Worm (Caenorhabditis elegans) whole organism, mixed stage, embryonic: ENCODE results near the gene M01B2.8.
"Not testable (repeated sequence)": the region's sequence is repeated elsewhere in the genome, so short reads cannot be mapped to it uniquely, and the experiment has no call there.

Source experiments
- bed-3 ChIP-seq: fragments of 200-800 bp; sonication (Bioruptor generic); optimal IDR thresholded peaks from 3 replicates; lab custom pipeline; 2018; ENCODE audit warnings: mild to moderate bottlenecking, missing genetic modification characterization, moderate library complexity, missing compliant biosample characterization
- blmp-1 ChIP-seq: fragments of 150-350 bp; optimal IDR thresholded peaks from 2 replicates; lab custom pipeline; 2014; ENCODE audit warnings: missing biosample characterization, missing genetic modification characterization
- ceh-39 ChIP-seq: fragments of 150-350 bp; optimal IDR thresholded peaks from 2 replicates; lab custom pipeline; 2014; ENCODE audit warnings: missing biosample characterization, missing genetic modification characterization
- ceh-43 ChIP-seq: fragments of 200-800 bp; sonication (Bioruptor generic); optimal IDR thresholded peaks from 2 replicates; lab custom pipeline; 2018; ENCODE audit warnings: mild to moderate bottlenecking, missing genetic modification characterization, moderate library complexity, missing compliant biosample characterization
- ceh-83 ChIP-seq: fragments of 200-800 bp; sonication (Bioruptor generic); optimal IDR thresholded peaks from 2 replicates; lab custom pipeline; 2018; ENCODE audit warnings: mild to moderate bottlenecking, missing genetic modification characterization, missing compliant biosample characterization
- ces-1 ChIP-seq: fragments of 150-350 bp; optimal IDR thresholded peaks from 2 replicates; lab custom pipeline; 2014; ENCODE audit warnings: missing biosample characterization, missing genetic modification reagents, missing genetic modification characterization
- drap-1 ChIP-seq: fragments of 200-800 bp; sonication (Bioruptor generic); optimal IDR thresholded peaks from 3 replicates; lab custom pipeline; 2018; ENCODE audit warnings: mild to moderate bottlenecking, missing genetic modification characterization, missing compliant biosample characterization
- elt-1 ChIP-seq: sonication (generic microtip); optimal IDR thresholded peaks from 2 replicates; lab custom pipeline; 2017; ENCODE audit warnings: missing genetic modification characterization, mild to moderate bottlenecking, missing compliant biosample characterization, antibody characterized with exemption, moderate library complexity, borderline replicate concordance; ENCODE audit not compliant: insufficient read depth
- elt-3 ChIP-seq: fragments of 150-350 bp; optimal IDR thresholded peaks from 2 replicates; lab custom pipeline; 2014; ENCODE audit warnings: missing biosample characterization, missing genetic modification characterization
- flh-1 ChIP-seq: fragments of 200-800 bp; sonication (Bioruptor generic); optimal IDR thresholded peaks from 2 replicates; lab custom pipeline; 2018; ENCODE audit warnings: mild to moderate bottlenecking, missing genetic modification characterization, moderate library complexity, missing compliant biosample characterization
- ham-2 ChIP-seq: fragments of 200-800 bp; sonication (Bioruptor generic); optimal IDR thresholded peaks from 2 replicates; lab custom pipeline; 2018; ENCODE audit warnings: mild to moderate bottlenecking, missing genetic modification characterization, missing compliant biosample characterization
- hlh-1 ChIP-seq: fragments of 150-350 bp; optimal IDR thresholded peaks from 2 replicates; lab custom pipeline; 2014; ENCODE audit warnings: missing biosample characterization, missing genetic modification reagents, missing genetic modification characterization
- lin-13 ChIP-seq: fragments of 150-350 bp; optimal IDR thresholded peaks from 2 replicates; lab custom pipeline; 2014; ENCODE audit warnings: missing biosample characterization, missing genetic modification characterization
- lin-32 ChIP-seq: fragments of 200-800 bp; sonication (Bioruptor generic); optimal IDR thresholded peaks from 2 replicates; lab custom pipeline; 2018; ENCODE audit warnings: mild to moderate bottlenecking, missing genetic modification characterization, missing compliant biosample characterization
- lsy-2 ChIP-seq: fragments of 150-350 bp; optimal IDR thresholded peaks from 2 replicates; lab custom pipeline; 2014; ENCODE audit warnings: missing biosample characterization, missing genetic modification characterization
- mab-5 ChIP-seq: fragments of 150-350 bp; optimal IDR thresholded peaks from 2 replicates; lab custom pipeline; 2014; ENCODE audit warnings: missing biosample characterization, missing genetic modification characterization
- mep-1 ChIP-seq: fragments of 150-350 bp; optimal IDR thresholded peaks from 2 replicates; lab custom pipeline; 2017; ENCODE audit warnings: missing biosample characterization, missing genetic modification reagents, missing genetic modification characterization, inconsistent platforms
- nhr-12 ChIP-seq: fragments of 150-350 bp; optimal IDR thresholded peaks from 2 replicates; lab custom pipeline; 2014; ENCODE audit warnings: missing biosample characterization, missing genetic modification characterization
- nhr-2 ChIP-seq: fragments of 150-350 bp; optimal IDR thresholded peaks from 2 replicates; lab custom pipeline; 2014; ENCODE audit warnings: missing biosample characterization, missing genetic modification characterization
- nhr-237 ChIP-seq: fragments of 150-350 bp; optimal IDR thresholded peaks from 2 replicates; lab custom pipeline; 2014; ENCODE audit warnings: missing biosample characterization, missing genetic modification characterization
- nhr-28 ChIP-seq: fragments of 150-350 bp; optimal IDR thresholded peaks from 2 replicates; lab custom pipeline; 2014; ENCODE audit warnings: missing biosample characterization, missing genetic modification characterization
- nhr-76 ChIP-seq: sonication (generic microtip); optimal IDR thresholded peaks from 2 replicates; lab custom pipeline; 2017; ENCODE audit warnings: missing biosample characterization, missing genetic modification characterization
- pha-4 ChIP-seq: fragments of 150-350 bp; optimal IDR thresholded peaks from 2 replicates; lab custom pipeline; 2018; ENCODE audit warnings: missing biosample characterization, missing genetic modification reagents, missing genetic modification characterization
- snpc-4 ChIP-seq: fragments of 150-350 bp; optimal IDR thresholded peaks from 2 replicates; lab custom pipeline; 2014; ENCODE audit warnings: missing biosample characterization, missing genetic modification characterization
- sptf-1 ChIP-seq: sonication (generic microtip); optimal IDR thresholded peaks from 2 replicates; lab custom pipeline; 2017; ENCODE audit warnings: mild to moderate bottlenecking, missing genetic modification characterization, moderate library complexity, missing compliant biosample characterization
- unc-120 ChIP-seq: sonication (generic microtip); optimal IDR thresholded peaks from 2 replicates; lab custom pipeline; 2017; ENCODE audit warnings: missing genetic modification characterization, missing compliant biosample characterization; ENCODE audit not compliant: poor library complexity, severe bottlenecking
- unc-39 ChIP-seq: fragments of 150-350 bp; optimal IDR thresholded peaks from 2 replicates; lab custom pipeline; 2014; ENCODE audit warnings: missing biosample characterization, missing genetic modification characterization
- unc-62 ChIP-seq: fragments of 150-350 bp; optimal IDR thresholded peaks from 2 replicates; lab custom pipeline; 2014; ENCODE audit warnings: missing biosample characterization, missing genetic modification reagents, missing genetic modification characterization
- zip-8 ChIP-seq: fragments of 150-350 bp; optimal IDR thresholded peaks from 2 replicates; lab custom pipeline; 2014; ENCODE audit warnings: missing biosample characterization, missing genetic modification characterization
- ztf-11 ChIP-seq: fragments of 150-350 bp; optimal IDR thresholded peaks from 2 replicates; lab custom pipeline; 2014; ENCODE audit warnings: missing biosample characterization, missing genetic modification characterization

The M01B2.8 gene

ce11 chrV:15240215-15240614 lies 19.8 kb upstream of the M01B2.8 start, which contains the start of gene srw-11:
TSS of gene srw-11 (minus strand) at chrV:15240315.
- TF ChIP-seq sptf-1 (tag; lab: Kevin White, UChicago) (no peak), elt-3 (no peak), ceh-39 (tag; lab: Kevin White, UChicago) (no peak), unc-39 (tag; lab: Kevin White, UChicago) (no peak), hlh-1 (no peak), bed-3 (no peak), flh-1 (GFP tag; lab: Kevin White, UChicago) (no peak), lin-32 (GFP tag; lab: Kevin White, UChicago) (no peak), unc-120 (tag; lab: Kevin White, UChicago) (no peak), lsy-2 (tag; lab: Kevin White, UChicago) (no peak), nhr-12 (tag; lab: Kevin White, UChicago) (no peak), zip-8 (tag; lab: Kevin White, UChicago) (no peak)

- TF ChIP-seq lsy-2 (tag; lab: Kevin White, UChicago) (no peak), mep-1 (no peak), unc-120 (tag; lab: Kevin White, UChicago) (no peak), lin-13 (tag; lab: Kevin White, UChicago) (no peak), nhr-12 (tag; lab: Kevin White, UChicago) (no peak), ceh-43 (GFP tag; lab: Kevin White, UChicago) (no peak), mab-5 (tag; lab: Kevin White, UChicago) (no peak), nhr-2 (tag; lab: Kevin White, UChicago) (no peak)
- TF ChIP-seq, all 35 proteins: peak for 0
Observed at ce11 chrV:15241259-15241658, 18.7 kb upstream of the M01B2.8 start, which contains the start of gene chil-12. TSS of gene chil-12 (plus strand) at chrV:15241559.

- no peak for TF ChIP-seq unc-120 (tag; lab: Kevin White, UChicago)
- TF ChIP-seq ceh-83, result no peak
- TF ChIP-seq ceh-39 (tag; lab: Kevin White, UChicago), result no peak
- TF ChIP-seq snpc-4 (tag; lab: Kevin White, UChicago), result no peak
- no peak for TF ChIP-seq bed-3
- TF ChIP-seq lsy-2 (tag; lab: Kevin White, UChicago), result no peak
Observed at ce11 chrV:15244456-15244855, 15.5 kb upstream of the M01B2.8 start, which contains the start of gene kin-30. TSS of gene kin-30 (plus strand) at chrV:15244756.

- not testable (repeated sequence) for TF ChIP-seq nhr-237, unc-62, mep-1
- TF ChIP-seq, all 35 proteins: peak for 0; not testable (repeated sequence) for 35
Observed at ce11 chrV:15250304-15250703, 9.7 kb upstream of the M01B2.8 start, which contains the start of gene srd-28. TSS of gene srd-28 (plus strand) at chrV:15250604.

DNA sequence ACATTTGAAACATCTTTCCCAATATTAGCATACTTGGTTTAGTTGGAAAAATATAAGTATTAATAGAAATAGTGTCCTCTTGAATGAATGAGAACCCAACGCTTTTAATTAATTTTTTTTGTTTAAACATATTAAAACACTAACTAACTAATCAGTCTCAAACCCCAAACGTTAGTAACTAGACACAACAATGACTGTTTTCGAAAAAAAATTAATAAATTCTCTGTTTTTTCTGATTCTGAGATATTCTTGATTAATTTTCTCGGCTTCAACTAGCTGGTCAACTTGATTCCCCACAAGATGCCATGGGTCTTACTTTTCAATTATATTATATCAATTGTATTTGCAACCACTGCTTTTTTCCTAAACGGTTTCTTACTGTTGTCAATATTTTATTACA lies 7.9 kb upstream of the M01B2.8 start, which contains the start of gene srbc-76:
Gene srbc-76 (plus strand): TSS at position 301 of the 400 bp plus-strand sequence.
- TF ChIP-seq zip-8 (tag; lab: Kevin White, UChicago) (no peak), nhr-76 (no peak), ztf-11 (tag; lab: Kevin White, UChicago) (no peak), ces-1 (GFP tag; lab: Kevin White, UChicago) (no peak), mab-5 (tag; lab: Kevin White, UChicago) (no peak), drap-1 (no peak), mep-1 (no peak), ham-2 (GFP tag; lab: Kevin White, UChicago) (no peak), snpc-4 (tag; lab: Kevin White, UChicago) (no peak), pha-4 (tag; lab: Kevin White, UChicago) (no peak), lin-13 (tag; lab: Kevin White, UChicago) (no peak), unc-39 (tag; lab: Kevin White, UChicago) (no peak), blmp-1 (tag; lab: Kevin White, UChicago) (no peak), sptf-1 (tag; lab: Kevin White, UChicago) (no peak), hlh-1 (no peak), elt-1 (tag; lab: Kevin White, UChicago) (no peak), nhr-28 (tag; lab: Kevin White, UChicago) (no peak), nhr-12 (tag; lab: Kevin White, UChicago) (no peak)
